Fruit fly (Drosophila melanogaster) whole organism, embryonic: ENCODE results near the gene DIP-eta.

Source experiments
- Bdp1 ChIP-seq: fragments of 200-800 bp; sonication (Bioruptor generic); optimal IDR thresholded peaks from 3 replicates; lab custom pipeline; 2016; ENCODE audit warnings: missing biosample characterization, missing genetic modification characterization
- CG12104 ChIP-seq: fragments of 200-800 bp; sonication (Bioruptor generic); optimal IDR thresholded peaks from 3 replicates; lab custom pipeline; 2016; ENCODE audit warnings: missing biosample characterization, missing genetic modification characterization
- CG12219 ChIP-seq: fragments of 200-800 bp; sonication (Bioruptor generic); optimal IDR thresholded peaks from 3 replicates; lab custom pipeline; 2018; ENCODE audit warnings: missing biosample characterization, mild to moderate bottlenecking, missing genetic modification characterization
- CG17186 ChIP-seq: fragments of 200-800 bp; sonication (Bioruptor generic); optimal IDR thresholded peaks from 3 replicates; lab custom pipeline; 2017; ENCODE audit warnings: missing biosample characterization, missing genetic modification reagents, missing genetic modification characterization
- CG4424 ChIP-seq: fragments of 200-800 bp; sonication (Bioruptor generic); optimal IDR thresholded peaks from 3 replicates; lab custom pipeline; 2016; ENCODE audit warnings: missing biosample characterization, missing genetic modification characterization
- Dip3 ChIP-seq: fragments of 200-800 bp; sonication (Bioruptor generic); optimal IDR thresholded peaks from 3 replicates; lab custom pipeline; 2016; ENCODE audit warnings: missing biosample characterization, missing genetic modification characterization
- Sox100B ChIP-seq: fragments of 200-800 bp; sonication (Bioruptor generic); optimal IDR thresholded peaks from 3 replicates; lab custom pipeline; 2018; ENCODE audit warnings: missing biosample characterization, mild to moderate bottlenecking, missing genetic modification characterization
- br ChIP-seq: fragments of >200 bp; optimal IDR thresholded peaks from 2 replicates; lab custom pipeline; 2017
- corto ChIP-seq: fragments of 200-800 bp; sonication (Bioruptor generic); optimal IDR thresholded peaks from 2 replicates; lab custom pipeline; 2016; ENCODE audit warnings: missing biosample characterization, mild to moderate bottlenecking, missing genetic modification characterization, moderate library complexity
- sc ChIP-seq, 3 experiments: fragments of >200 bp in 2 of 3; fragments of 200-800 bp in 1 of 3; sonication (Bioruptor generic) in 1 of 3; optimal IDR thresholded peaks; 2 replicates in 2 of 3; 3 replicates in 1 of 3; lab custom pipeline; 2017; ENCODE audit warnings: mild to moderate bottlenecking in 1 of 3, missing biosample characterization in 1 of 3, missing genetic modification characterization in 1 of 3, missing genetic modification reagents in 1 of 3
- tin ChIP-seq: fragments of 200-800 bp; sonication (Bioruptor generic); optimal IDR thresholded peaks from 3 replicates; lab custom pipeline; 2016; ENCODE audit warnings: missing biosample characterization, missing genetic modification characterization

DNA sequence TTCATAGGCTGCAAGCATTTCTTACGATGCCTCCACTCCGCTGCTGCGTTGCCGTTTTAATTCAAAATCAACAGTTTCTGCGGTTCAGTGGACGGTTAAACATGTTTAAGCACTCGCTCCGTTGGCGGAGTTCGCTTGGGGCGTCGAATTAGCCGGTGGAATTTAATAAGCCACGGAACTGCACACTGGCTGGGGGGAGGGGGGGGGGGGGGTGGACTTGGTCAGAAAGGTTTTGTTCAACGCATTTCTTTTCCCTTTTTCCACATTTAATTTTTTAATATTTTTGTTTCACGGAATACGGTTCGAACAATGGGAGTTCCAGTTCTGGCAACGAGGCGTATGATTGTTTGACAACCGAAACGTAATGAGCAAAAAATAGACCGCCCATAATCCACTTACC lies 7.1 kb downstream of the DIP-eta start:
- TF ChIP-seq CG12104 (GFP tag; lab: Kevin White, UChicago), result no peak
- no peak for TF ChIP-seq sc (optimal IDR thresholded peaks at IDR 0.05; lab: Kevin White, UChicago)
- no peak for TF ChIP-seq sc (GFP tag; optimal IDR thresholded peaks at IDR 0.05; lab: Kevin White, UChicago)
- no peak for TF ChIP-seq corto (GFP tag; lab: Kevin White, UChicago)
- no peak for TF ChIP-seq CG4424 (GFP tag; lab: Kevin White, UChicago)
- TF ChIP-seq br (lab: Kevin White, UChicago), result no peak
- TF ChIP-seq Sox100B (GFP tag; lab: Kevin White, UChicago), result no peak
- TF ChIP-seq tin (GFP tag; lab: Kevin White, UChicago), result no peak
- no peak for TF ChIP-seq Bdp1 (GFP tag; lab: Kevin White, UChicago)
- TF ChIP-seq Dip3 (GFP tag; lab: Kevin White, UChicago), result no peak
- TF ChIP-seq CG17186 (GFP tag; lab: Kevin White, UChicago), result no peak
- no peak for TF ChIP-seq CG12219 (GFP tag; lab: Kevin White, UChicago)
